Fruit fly (Drosophila melanogaster): Measurements from ENCODE around the gene dpr4.

DNA sequence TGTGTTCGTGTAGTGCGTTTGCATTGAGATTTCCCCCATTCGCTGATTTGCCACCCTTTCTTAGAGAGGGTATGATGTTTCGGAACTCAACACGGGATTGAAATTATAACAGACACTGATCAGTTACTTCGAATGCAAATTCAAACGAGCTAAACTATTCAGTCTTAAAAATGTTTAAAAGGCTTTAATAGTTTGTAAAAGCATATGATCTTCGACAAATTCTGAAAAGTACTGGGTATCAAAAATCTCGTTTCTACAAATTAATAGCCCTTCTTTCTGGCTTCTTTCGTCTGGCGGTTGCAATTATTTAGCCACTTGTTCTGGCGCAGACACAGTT lies 39.5 kb upstream of the dpr4 start:
- TF ChIP-seq dl (GFP tag; optimal IDR thresholded peaks at IDR 0.05; ENCODE audit: insufficient read depth in 1 of 2, partially characterized antibody in 2 of 2) (no peak), CG32264 (GFP tag; optimal IDR thresholded peaks at IDR 0.05) (no peak), Dif (GFP tag; optimal IDR thresholded peaks at IDR 0.05; ENCODE audit: partially characterized antibody) (no peak), lola (GFP tag; optimal IDR thresholded peaks at IDR 0.05) (no peak), Myc (optimal IDR thresholded peaks at IDR 0.05) (no peak), tai (GFP tag; optimal IDR thresholded peaks at IDR 0.05) (no peak), br (GFP tag; optimal IDR thresholded peaks at IDR 0.05) (no peak)

Measured in whole organism, wandering third instar larva.